Fruit fly (Drosophila melanogaster) whole organism, pupa: ENCODE measurements around the gene Spps.
A peak's percentile ranks its signal among the peaks of the same experiment; 100 is the strongest.

Source experiments
- CG10348 ChIP-seq: fragments of 200-800 bp; sonication (Bioruptor generic); IDR thresholded peaks from 2 replicates; pipeline ENCODE4 v1.3.6; 2022; ENCODE audit warnings: missing biosample characterization, missing genetic modification characterization
- CG12605 ChIP-seq: fragments of 200-800 bp; sonication (Bioruptor generic); IDR thresholded peaks from 2 replicates; pipeline ENCODE4 v1.3.6; 2022; ENCODE audit warnings: missing biosample characterization, missing genetic modification characterization
- CG13204 ChIP-seq: fragments of 200-800 bp; sonication (Bioruptor generic); optimal IDR thresholded peaks from 2 replicates; lab custom pipeline; 2018; ENCODE audit warnings: missing biosample characterization, mild to moderate bottlenecking, missing genetic modification characterization, moderate library complexity
- CG14655 ChIP-seq: fragments of 200-800 bp; sonication (Bioruptor generic); optimal IDR thresholded peaks from 3 replicates; lab custom pipeline; 2017; ENCODE audit warnings: mild to moderate bottlenecking, missing biosample characterization, missing genetic modification reagents, missing genetic modification characterization
- CG15710 ChIP-seq: fragments of 200-800 bp; sonication (Bioruptor generic); optimal IDR thresholded peaks from 2 replicates; lab custom pipeline; 2018; ENCODE audit warnings: missing biosample characterization, mild to moderate bottlenecking, missing genetic modification characterization, moderate library complexity
- CG17806 ChIP-seq: fragments of 200-800 bp; sonication (Bioruptor generic); optimal IDR thresholded peaks from 2 replicates; lab custom pipeline; 2018; ENCODE audit warnings: missing biosample characterization, mild to moderate bottlenecking, missing genetic modification characterization, moderate library complexity
- CG32121 ChIP-seq: fragments of 200-800 bp; sonication (Bioruptor generic); IDR thresholded peaks from 2 replicates; pipeline ENCODE4 v1.3.6; 2022; ENCODE audit warnings: missing biosample characterization, missing genetic modification characterization
- CG34367 ChIP-seq: fragments of 200-800 bp; sonication (Bioruptor generic); optimal IDR thresholded peaks from 2 replicates; lab custom pipeline; 2018; ENCODE audit warnings: missing biosample characterization, mild to moderate bottlenecking, missing genetic modification characterization
- CG4496 ChIP-seq: fragments of 200-800 bp; sonication (Bioruptor generic); IDR thresholded peaks from 3 replicates; pipeline ENCODE4 v1.3.6; 2022; ENCODE audit warnings: missing biosample characterization, missing genetic modification characterization
- CG8159 ChIP-seq: fragments of 200-800 bp; sonication (Bioruptor generic); optimal IDR thresholded peaks from 3 replicates; lab custom pipeline; 2018; ENCODE audit warnings: missing biosample characterization, mild to moderate bottlenecking, missing genetic modification characterization, moderate library complexity
- CG8301 ChIP-seq: fragments of 200-800 bp; sonication (Bioruptor generic); optimal IDR thresholded peaks from 2 replicates; lab custom pipeline; 2018; ENCODE audit warnings: missing biosample characterization, mild to moderate bottlenecking, missing genetic modification characterization
- CG9948 ChIP-seq: fragments of 200-800 bp; sonication (Bioruptor generic); optimal IDR thresholded peaks from 2 replicates; lab custom pipeline; 2018; ENCODE audit warnings: missing biosample characterization, mild to moderate bottlenecking, missing genetic modification characterization, moderate library complexity
- D1 ChIP-seq: fragments of 200-800 bp; sonication (Bioruptor generic); optimal IDR thresholded peaks from 2 replicates; lab custom pipeline; 2018; ENCODE audit warnings: missing biosample characterization, mild to moderate bottlenecking, missing genetic modification characterization, moderate library complexity
- EcR ChIP-seq: fragments of 200-800 bp; sonication (Bioruptor generic); optimal IDR thresholded peaks from 3 replicates; lab custom pipeline; 2019; ENCODE audit warnings: missing biosample characterization, missing genetic modification characterization, mild to moderate bottlenecking, moderate library complexity, missing genetic modification reagents
- Ets98B ChIP-seq: fragments of 200-800 bp; sonication (Bioruptor generic); IDR thresholded peaks from 2 replicates; pipeline ENCODE4 v1.3.6; 2022; ENCODE audit warnings: missing biosample characterization, missing genetic modification characterization
- Pif1A ChIP-seq: fragments of 200-800 bp; sonication (Bioruptor generic); optimal IDR thresholded peaks from 3 replicates; lab custom pipeline; 2016; ENCODE audit warnings: missing biosample characterization, missing genetic modification characterization
- Pif1B ChIP-seq: fragments of 200-800 bp; sonication (Bioruptor generic); optimal IDR thresholded peaks from 3 replicates; lab custom pipeline; 2016; ENCODE audit warnings: missing biosample characterization, missing genetic modification characterization
- Snoo ChIP-seq: fragments of 200-800 bp; sonication (Bioruptor generic); optimal IDR thresholded peaks from 3 replicates; lab custom pipeline; 2017; ENCODE audit warnings: missing biosample characterization, mild to moderate bottlenecking, missing genetic modification characterization, inconsistent platforms
- fd96Ca ChIP-seq: fragments of 200-800 bp; sonication (Bioruptor generic); IDR thresholded peaks from 3 replicates; pipeline ENCODE4 v1.3.6; 2022; ENCODE audit warnings: missing biosample characterization, missing genetic modification characterization
- gl ChIP-seq: fragments of 200-800 bp; sonication (Bioruptor generic); optimal IDR thresholded peaks from 2 replicates; lab custom pipeline; 2018; ENCODE audit warnings: missing biosample characterization, mild to moderate bottlenecking, missing genetic modification characterization
- rn ChIP-seq: fragments of 200-800 bp; sonication (Bioruptor generic); IDR thresholded peaks from 2 replicates; pipeline ENCODE4 v1.3.6; 2022; ENCODE audit warnings: missing biosample characterization, missing genetic modification characterization

Spps gene

dm6 chr3R:24221334-24222302 is 5.1 kb downstream of the Spps start, which contains the start of gene twin:
TSS of gene twin (minus strand) at chr3R:24221965.
- TF ChIP-seq Ets98B (GFP tag; lab: Robert Waterston, UW) (no peak), CG13204 (GFP tag; lab: Kevin White, UChicago) (no peak), CG34367 (tag; lab: Kevin White, UChicago) (no peak), CG15710 (tag; lab: Kevin White, UChicago) (peak; percentile 42), fd96Ca (no peak), Snoo (tag; lab: Kevin White, UChicago) (no peak), CG8159 (tag; lab: Kevin White, UChicago) (peak; percentile 18), CG32121 (GFP tag; lab: Robert Waterston, UW) (peak; percentile 64; the same call in 1 of the 2 replicates), gl (tag; lab: Kevin White, UChicago) (no peak), Pif1B (GFP tag; lab: Kevin White, UChicago) (no peak), rn (GFP tag; lab: Robert Waterston, UW) (no peak), CG14655 (GFP tag; lab: Kevin White, UChicago) (no peak), CG8301 (tag; lab: Kevin White, UChicago) (peak; percentile 0), CG10348 (GFP tag; lab: Robert Waterston, UW) (no peak), CG4496 (GFP tag; lab: Robert Waterston, UW) (0 out of 3 replicates have a peak, but pooled peaks have one; percentile 42), CG17806 (tag; lab: Kevin White, UChicago) (peak; percentile 13), EcR (GFP tag; lab: Kevin White, UChicago) (no peak), CG12605 (GFP tag; lab: Robert Waterston, UW) (no peak), Pif1A (no peak), D1 (tag; lab: Kevin White, UChicago) (no peak), CG9948 (peak; percentile 32)

- TF ChIP-seq CG10348 (GFP tag; lab: Robert Waterston, UW): no peak
- TF ChIP-seq Ets98B (GFP tag; lab: Robert Waterston, UW): no peak
- no peak for TF ChIP-seq CG14655 (GFP tag; lab: Kevin White, UChicago)
- no peak for TF ChIP-seq CG32121 (GFP tag; lab: Robert Waterston, UW)
Observed at dm6 chr3R:24220845-24221244, 5.9 kb downstream of the Spps start, which contains the start of gene cav. TSS of gene cav (plus strand) at chr3R:24221103.

- peak; percentile 1 for TF ChIP-seq CG8301 (tag; lab: Kevin White, UChicago)
- TF ChIP-seq EcR (GFP tag; lab: Kevin White, UChicago): no peak
Observed at dm6 chr3R:24219093-24219492, 7.6 kb downstream of the Spps start.

dm6 chr3R:24218565-24218964 is 8.2 kb downstream of the Spps start, which contains the start of gene CG17786:
TSS of gene CG17786 (minus strand) at chr3R:24218718.
- TF ChIP-seq EcR (GFP tag; lab: Kevin White, UChicago): peak; percentile 31
- no peak for TF ChIP-seq Pif1B (GFP tag; lab: Kevin White, UChicago)
- TF ChIP-seq Pif1A: peak; percentile 12
- no peak for TF ChIP-seq CG10348 (GFP tag; lab: Robert Waterston, UW)
- TF ChIP-seq CG4496 (GFP tag; lab: Robert Waterston, UW): peak; percentile 29; the same call in 2 of the 3 replicates
- TF ChIP-seq CG34367 (tag; lab: Kevin White, UChicago): no peak
- TF ChIP-seq CG14655 (GFP tag; lab: Kevin White, UChicago): no peak
- TF ChIP-seq CG8159 (tag; lab: Kevin White, UChicago): no peak
- no peak for TF ChIP-seq CG9948
- peak; percentile 43; the same call in 1 of the 2 replicates for TF ChIP-seq CG32121 (GFP tag; lab: Robert Waterston, UW)
- TF ChIP-seq rn (GFP tag; lab: Robert Waterston, UW): no peak
- TF ChIP-seq gl (tag; lab: Kevin White, UChicago): no peak
- no peak for TF ChIP-seq CG17806 (tag; lab: Kevin White, UChicago)
- peak; percentile 61; the same call in 1 of the 2 replicates for TF ChIP-seq CG12605 (GFP tag; lab: Robert Waterston, UW)
- no peak for TF ChIP-seq CG8301 (tag; lab: Kevin White, UChicago)
- no peak for TF ChIP-seq D1 (tag; lab: Kevin White, UChicago)
- TF ChIP-seq Snoo (tag; lab: Kevin White, UChicago): peak; percentile 40
- peak; percentile 82 for TF ChIP-seq CG13204 (GFP tag; lab: Kevin White, UChicago)
- TF ChIP-seq Ets98B (GFP tag; lab: Robert Waterston, UW): peak; percentile 48; the same call in 1 of the 2 replicates
- TF ChIP-seq CG15710 (tag; lab: Kevin White, UChicago): no peak
- 0 out of 3 replicates have a peak, but pooled peaks have one; percentile 22 for TF ChIP-seq fd96Ca

- TF ChIP-seq CG9948 (no peak), CG8301 (tag; lab: Kevin White, UChicago) (no peak), CG32121 (GFP tag; lab: Robert Waterston, UW) (no peak), D1 (tag; lab: Kevin White, UChicago) (no peak), Pif1B (GFP tag; lab: Kevin White, UChicago) (no peak), CG13204 (GFP tag; lab: Kevin White, UChicago) (no peak), CG10348 (GFP tag; lab: Robert Waterston, UW) (no peak), CG34367 (tag; lab: Kevin White, UChicago) (no peak), gl (tag; lab: Kevin White, UChicago) (no peak), Snoo (tag; lab: Kevin White, UChicago) (no peak), CG12605 (GFP tag; lab: Robert Waterston, UW) (no peak), CG15710 (tag; lab: Kevin White, UChicago) (no peak), CG14655 (GFP tag; lab: Kevin White, UChicago) (no peak), Ets98B (GFP tag; lab: Robert Waterston, UW) (no peak), CG8159 (tag; lab: Kevin White, UChicago) (no peak), EcR (GFP tag; lab: Kevin White, UChicago) (no peak)
- TF ChIP-seq, all 21 proteins: peak for 0
Observed at dm6 chr3R:24216017-24216416, 10.7 kb downstream of the Spps start.
